Fruit fly (Drosophila melanogaster) whole organism, embryonic: ENCODE results near the gene CG4459.

Experiments used
- ATbp ChIP-seq: fragments of 200-800 bp; sonication (Bioruptor generic); optimal IDR thresholded peaks from 2 replicates; lab custom pipeline; 2017; ENCODE audit warnings: missing biosample characterization, mild to moderate bottlenecking, missing genetic modification characterization, missing genetic modification reagents
- Bteb2 ChIP-seq: fragments of 200-800 bp; sonication (Bioruptor generic); optimal IDR thresholded peaks from 2 replicates; lab custom pipeline; 2016; ENCODE audit warnings: missing biosample characterization, missing genetic modification characterization
- CG6791 ChIP-seq: fragments of 200-800 bp; sonication (Bioruptor generic); IDR thresholded peaks from 3 replicates; pipeline ENCODE4 v1.3.6; 2022; ENCODE audit warnings: missing biosample characterization, missing genetic modification characterization; ENCODE audit not compliant: partially characterized antibody
- CG7839 ChIP-seq: fragments of 200-800 bp; sonication (Bioruptor generic); optimal IDR thresholded peaks from 3 replicates; lab custom pipeline; 2018; ENCODE audit warnings: missing biosample characterization, mild to moderate bottlenecking, missing genetic modification characterization, moderate library complexity
- CG9727 ChIP-seq: fragments of 200-800 bp; sonication (Bioruptor generic); optimal IDR thresholded peaks from 3 replicates; lab custom pipeline; 2017; ENCODE audit warnings: missing biosample characterization, mild to moderate bottlenecking, missing genetic modification characterization
- D19B ChIP-seq: fragments of 200-800 bp; sonication (Bioruptor generic); optimal IDR thresholded peaks from 2 replicates; lab custom pipeline; 2017; ENCODE audit warnings: missing biosample characterization, mild to moderate bottlenecking, missing genetic modification characterization
- Dp ChIP-seq: fragments of 200-800 bp; sonication (Bioruptor generic); optimal IDR thresholded peaks from 2 replicates; lab custom pipeline; 2018; ENCODE audit warnings: missing biosample characterization, mild to moderate bottlenecking, missing genetic modification characterization, moderate library complexity
- Myb ChIP-seq: fragments of 200-800 bp; sonication (Bioruptor generic); optimal IDR thresholded peaks from 2 replicates; lab custom pipeline; 2016; ENCODE audit warnings: missing biosample characterization, missing genetic modification characterization
- Trl ChIP-seq, 3 experiments: fragments of >200 bp in 2 of 3; fragments of 200-800 bp in 1 of 3; sonication (Bioruptor generic) in 1 of 3; optimal IDR thresholded peaks; 2 replicates in 1 of 3; 3 replicates in 2 of 3; lab custom pipeline; 2016 to 2017; ENCODE audit warnings: missing biosample characterization in 1 of 3, missing genetic modification characterization in 1 of 3
- ems ChIP-seq: fragments of 200-800 bp; sonication (Bioruptor generic); optimal IDR thresholded peaks from 3 replicates; lab custom pipeline; 2016; ENCODE audit warnings: missing biosample characterization, missing genetic modification characterization
- rib ChIP-seq: fragments of 200-800 bp; sonication (Bioruptor generic); IDR thresholded peaks from 2 replicates; pipeline ENCODE4 v1.3.6; 2022; ENCODE audit warnings: missing biosample characterization, missing genetic modification characterization
- sr ChIP-seq: fragments of 200-800 bp; sonication (Bioruptor generic); IDR thresholded peaks from 3 replicates; pipeline ENCODE4 v1.3.6; 2022; ENCODE audit warnings: missing biosample characterization, missing genetic modification characterization

dm6 chr3R:19908863-19909343 lies 19.5 kb downstream of the CG4459 start:
- TF ChIP-seq CG6791 (GFP tag; lab: Robert Waterston, UW), result no peak
- peak; percentile 43; the same call in 2 of the 3 replicates for TF ChIP-seq sr (GFP tag; lab: Robert Waterston, UW)
- TF ChIP-seq Trl (optimal IDR thresholded peaks at IDR 0.05; lab: Kevin White, UChicago), result no peak
- TF ChIP-seq Trl (GFP tag; optimal IDR thresholded peaks at IDR 0.05; lab: Kevin White, UChicago), result peak; percentile 54
- TF ChIP-seq CG9727 (GFP tag; lab: Kevin White, UChicago), result peak; percentile 62
- no peak for TF ChIP-seq Dp
- TF ChIP-seq D19B (GFP tag; lab: Kevin White, UChicago), result peak; percentile 62
- peak; percentile 68 for TF ChIP-seq rib (GFP tag; lab: Robert Waterston, UW)
- TF ChIP-seq CG7839 (tag; lab: Kevin White, UChicago), result peak; percentile 78
- peak; percentile 76 for TF ChIP-seq Bteb2
- TF ChIP-seq ATbp (GFP tag; lab: Kevin White, UChicago), result peak; percentile 82
- TF ChIP-seq ems (GFP tag; lab: Kevin White, UChicago), result peak; percentile 76
- TF ChIP-seq Myb (GFP tag; lab: Kevin White, UChicago), result peak; percentile 65
